Fruit fly (Drosophila melanogaster) whole organism, embryonic: ENCODE measurements around the gene dachs.

Experiments
- Abd-B ChIP-seq: fragments of 200-800 bp; sonication (Bioruptor generic); optimal IDR thresholded peaks from 2 replicates; lab custom pipeline; 2018; ENCODE audit warnings: missing biosample characterization, mild to moderate bottlenecking, missing genetic modification characterization, moderate library complexity
- Bteb2 ChIP-seq: fragments of 200-800 bp; sonication (Bioruptor generic); optimal IDR thresholded peaks from 2 replicates; lab custom pipeline; 2016; ENCODE audit warnings: missing biosample characterization, missing genetic modification characterization
- CG11247 ChIP-seq: fragments of 200-800 bp; sonication (Bioruptor generic); IDR thresholded peaks from 2 replicates; pipeline ENCODE4 v1.3.6; 2022; ENCODE audit warnings: missing biosample characterization, missing genetic modification characterization
- CG11696 ChIP-seq: fragments of 200-800 bp; sonication (Bioruptor generic); IDR thresholded peaks from 2 replicates; pipeline ENCODE4 v1.3.6; 2022; ENCODE audit warnings: missing biosample characterization, missing genetic modification characterization
- CG15601 ChIP-seq: fragments of 200-800 bp; sonication (Bioruptor generic); optimal IDR thresholded peaks from 3 replicates; lab custom pipeline; 2019; ENCODE audit warnings: missing biosample characterization, mild to moderate bottlenecking, missing genetic modification characterization, moderate library complexity
- CG15696 ChIP-seq: fragments of 200-800 bp; sonication (Bioruptor generic); optimal IDR thresholded peaks from 2 replicates; lab custom pipeline; 2019; ENCODE audit warnings: missing biosample characterization, mild to moderate bottlenecking, missing genetic modification characterization, moderate library complexity
- CG17186 ChIP-seq: fragments of 200-800 bp; sonication (Bioruptor generic); optimal IDR thresholded peaks from 3 replicates; lab custom pipeline; 2017; ENCODE audit warnings: missing biosample characterization, missing genetic modification reagents, missing genetic modification characterization
- CG17385 ChIP-seq: fragments of 200-800 bp; sonication (Bioruptor generic); optimal IDR thresholded peaks from 3 replicates; lab custom pipeline; 2018; ENCODE audit warnings: missing biosample characterization, mild to moderate bottlenecking, missing genetic modification characterization
- CG2678 ChIP-seq: fragments of 200-800 bp; sonication (Bioruptor generic); optimal IDR thresholded peaks from 3 replicates; lab custom pipeline; 2019; ENCODE audit warnings: missing biosample characterization, mild to moderate bottlenecking, missing genetic modification characterization, moderate library complexity
- CG3065 ChIP-seq: fragments of 200-800 bp; sonication (Bioruptor generic); optimal IDR thresholded peaks from 2 replicates; lab custom pipeline; 2016; ENCODE audit warnings: missing biosample characterization, missing genetic modification characterization
- CG31224 ChIP-seq: fragments of 200-800 bp; sonication (Bioruptor generic); IDR thresholded peaks from 2 replicates; pipeline ENCODE4 v1.3.6; 2022; ENCODE audit warnings: missing biosample characterization, missing genetic modification characterization
- CG3281 ChIP-seq: fragments of 200-800 bp; sonication (Bioruptor generic); optimal IDR thresholded peaks from 3 replicates; lab custom pipeline; 2017; ENCODE audit warnings: missing biosample characterization, mild to moderate bottlenecking, missing genetic modification characterization
- CG3407 ChIP-seq: fragments of 200-800 bp; sonication (Bioruptor generic); optimal IDR thresholded peaks from 2 replicates; lab custom pipeline; 2018; ENCODE audit warnings: missing biosample characterization, mild to moderate bottlenecking, missing genetic modification characterization
- CG3838 ChIP-seq: fragments of 200-800 bp; sonication (Bioruptor generic); optimal IDR thresholded peaks from 3 replicates; lab custom pipeline; 2016; ENCODE audit warnings: missing biosample characterization, missing genetic modification characterization
- CG42726 ChIP-seq: fragments of 200-800 bp; sonication (Bioruptor generic); IDR thresholded peaks from 2 replicates; pipeline ENCODE4 v1.3.6; 2022; ENCODE audit warnings: missing biosample characterization, missing genetic modification characterization; ENCODE audit not compliant: partially characterized antibody
- CG5953 ChIP-seq: fragments of 200-800 bp; sonication (Bioruptor generic); IDR thresholded peaks from 2 replicates; pipeline ENCODE4 v1.3.6; 2022; ENCODE audit warnings: missing biosample characterization, missing genetic modification characterization
- CG7357 ChIP-seq: fragments of 200-800 bp; sonication (Bioruptor generic); IDR thresholded peaks from 3 replicates; pipeline ENCODE4 v1.3.6; 2022; ENCODE audit warnings: missing biosample characterization, missing genetic modification characterization
- CG7556 ChIP-seq: fragments of 200-800 bp; sonication (Bioruptor generic); optimal IDR thresholded peaks from 2 replicates; lab custom pipeline; 2017; ENCODE audit warnings: missing biosample characterization, mild to moderate bottlenecking, missing genetic modification characterization
- CG7786 ChIP-seq: fragments of 200-800 bp; sonication (Bioruptor generic); optimal IDR thresholded peaks from 2 replicates; lab custom pipeline; 2016; ENCODE audit warnings: missing biosample characterization, missing genetic modification characterization
- CG7928 ChIP-seq: fragments of 200-800 bp; sonication (Bioruptor generic); optimal IDR thresholded peaks from 2 replicates; lab custom pipeline; 2017; ENCODE audit warnings: missing biosample characterization, mild to moderate bottlenecking, missing genetic modification characterization
- CG8765 ChIP-seq: fragments of 200-800 bp; sonication (Bioruptor generic); IDR thresholded peaks from 2 replicates; pipeline ENCODE4 v1.3.6; 2022; ENCODE audit warnings: missing biosample characterization, missing genetic modification characterization
- Ets97D ChIP-seq: fragments of 200-800 bp; sonication (Bioruptor generic); optimal IDR thresholded peaks from 3 replicates; lab custom pipeline; 2016; ENCODE audit warnings: missing biosample characterization, missing genetic modification characterization
- HHEX ChIP-seq: fragments of 200-800 bp; sonication (Bioruptor generic); optimal IDR thresholded peaks from 3 replicates; lab custom pipeline; 2017; ENCODE audit warnings: missing biosample characterization, mild to moderate bottlenecking, missing genetic modification characterization, missing genetic modification reagents
- HLH4C ChIP-seq: fragments of 200-800 bp; sonication (Bioruptor generic); IDR thresholded peaks from 3 replicates; pipeline ENCODE4 v1.3.6; 2022; ENCODE audit warnings: missing biosample characterization, missing genetic modification characterization; ENCODE audit not compliant: partially characterized antibody
- Max ChIP-seq: fragments of 200-800 bp; sonication (Bioruptor generic); optimal IDR thresholded peaks from 2 replicates; lab custom pipeline; 2016; ENCODE audit warnings: missing biosample characterization, mild to moderate bottlenecking, missing genetic modification characterization
- NC2β ChIP-seq: fragments of 200-800 bp; sonication (Bioruptor generic); optimal IDR thresholded peaks from 2 replicates; lab custom pipeline; 2016; ENCODE audit warnings: missing biosample characterization, missing genetic modification characterization
- Opbp ChIP-seq: fragments of 200-800 bp; sonication (Bioruptor generic); IDR thresholded peaks from 3 replicates; pipeline ENCODE4 v1.3.6; 2022; ENCODE audit warnings: missing biosample characterization, missing genetic modification characterization; ENCODE audit not compliant: partially characterized antibody
- Pdp1 ChIP-seq, 2 experiments: fragments of 200-800 bp; sonication (Bioruptor generic); optimal IDR thresholded peaks; 3 replicates each; lab custom pipeline; 2016; ENCODE audit warnings: missing biosample characterization in 2 of 2, missing genetic modification characterization in 2 of 2, mild to moderate bottlenecking in 1 of 2, moderate library complexity in 1 of 2
- Six4 ChIP-seq: fragments of 200-800 bp; sonication (Bioruptor generic); optimal IDR thresholded peaks from 2 replicates; lab custom pipeline; 2016; ENCODE audit warnings: missing biosample characterization, missing genetic modification characterization
- aop ChIP-seq: fragments of 200-800 bp; sonication (Bioruptor generic); IDR thresholded peaks from 2 replicates; pipeline ENCODE4 v1.3.6; 2022; ENCODE audit warnings: missing biosample characterization, missing genetic modification characterization
- bab2 ChIP-seq: fragments of 200-800 bp; sonication (Bioruptor generic); optimal IDR thresholded peaks from 2 replicates; lab custom pipeline; 2016; ENCODE audit warnings: missing biosample characterization, missing genetic modification characterization
- bbx ChIP-seq: fragments of 200-800 bp; sonication (Bioruptor generic); IDR thresholded peaks from 2 replicates; pipeline ENCODE4 v1.3.6; 2022; ENCODE audit warnings: missing biosample characterization, missing genetic modification characterization; ENCODE audit not compliant: partially characterized antibody
- cato ChIP-seq: fragments of 200-800 bp; sonication (Bioruptor generic); optimal IDR thresholded peaks from 2 replicates; lab custom pipeline; 2016; ENCODE audit warnings: missing biosample characterization, missing genetic modification characterization, borderline replicate concordance
- ci ChIP-seq: fragments of 200-800 bp; sonication (Bioruptor generic); IDR thresholded peaks from 3 replicates; pipeline ENCODE4 v1.3.6; 2022; ENCODE audit warnings: missing biosample characterization, missing genetic modification characterization
- fd102C ChIP-seq: fragments of 200-800 bp; sonication (Bioruptor generic); optimal IDR thresholded peaks from 2 replicates; lab custom pipeline; 2018; ENCODE audit warnings: missing biosample characterization, mild to moderate bottlenecking, missing genetic modification characterization, moderate library complexity
- gfzf ChIP-seq: fragments of 200-800 bp; sonication (Bioruptor generic); optimal IDR thresholded peaks from 2 replicates; lab custom pipeline; 2016; ENCODE audit warnings: missing biosample characterization, mild to moderate bottlenecking, missing genetic modification characterization, moderate library complexity
- hkb ChIP-seq, 2 experiments: fragments of 200-800 bp in 1 of 2; fragments of >200 bp in 1 of 2; sonication (Bioruptor generic) in 1 of 2; IDR thresholded peaks in 1 of 2; optimal IDR thresholded peaks in 1 of 2; 2 replicates each; pipeline versions ENCODE4 v1.3.6 to Lab custom; 2017 to 2022; ENCODE audit warnings: missing biosample characterization in 1 of 2, missing genetic modification characterization in 1 of 2
- mld ChIP-seq: fragments of 200-800 bp; sonication (Bioruptor generic); IDR thresholded peaks from 3 replicates; pipeline ENCODE4 v1.3.6; 2022; ENCODE audit warnings: missing biosample characterization, missing genetic modification characterization; ENCODE audit not compliant: partially characterized antibody
- nmo ChIP-seq: fragments of 200-800 bp; sonication (Bioruptor generic); optimal IDR thresholded peaks from 2 replicates; lab custom pipeline; 2018; ENCODE audit warnings: missing biosample characterization, mild to moderate bottlenecking, missing genetic modification characterization, moderate library complexity
- nom ChIP-seq: fragments of 200-800 bp; sonication (Bioruptor generic); optimal IDR thresholded peaks from 2 replicates; lab custom pipeline; 2017; ENCODE audit warnings: missing biosample characterization, missing genetic modification characterization, mild to moderate bottlenecking, moderate library complexity, missing genetic modification reagents
- onecut ChIP-seq: fragments of 200-800 bp; sonication (Bioruptor generic); IDR thresholded peaks from 2 replicates; pipeline ENCODE4 v1.3.6; 2022; ENCODE audit warnings: missing biosample characterization, missing genetic modification characterization
- pan ChIP-seq, 4 experiments: fragments of >200 bp in 3 of 4; fragments of 200-800 bp in 1 of 4; sonication (Bioruptor generic) in 1 of 4; optimal IDR thresholded peaks in 3 of 4; IDR thresholded peaks in 1 of 4; 2 replicates each; pipeline versions ENCODE4 v1.3.6 to Lab custom; 2017 to 2022; ENCODE audit warnings: missing biosample characterization in 2 of 4, missing genetic modification characterization in 2 of 4, mixed read lengths in 1 of 4
- pros ChIP-seq: fragments of 200-800 bp; sonication (Bioruptor generic); optimal IDR thresholded peaks from 3 replicates; lab custom pipeline; 2019; ENCODE audit warnings: missing biosample characterization, mild to moderate bottlenecking, missing genetic modification characterization, moderate library complexity
- pum ChIP-seq: fragments of 200-800 bp; sonication (Bioruptor generic); optimal IDR thresholded peaks from 2 replicates; lab custom pipeline; 2016; ENCODE audit warnings: missing biosample characterization, missing genetic modification characterization
- rib ChIP-seq: fragments of 200-800 bp; sonication (Bioruptor generic); IDR thresholded peaks from 2 replicates; pipeline ENCODE4 v1.3.6; 2022; ENCODE audit warnings: missing biosample characterization, missing genetic modification characterization
- slou ChIP-seq: fragments of 200-800 bp; sonication (Bioruptor generic); optimal IDR thresholded peaks from 3 replicates; lab custom pipeline; 2016; ENCODE audit warnings: missing biosample characterization, missing genetic modification characterization
- tgo ChIP-seq: fragments of 200-800 bp; sonication (Bioruptor generic); IDR thresholded peaks from 3 replicates; pipeline ENCODE4 v1.3.6; 2022; ENCODE audit warnings: missing biosample characterization, missing genetic modification characterization

The dachs gene

dm6 chr2L:8534515-8535295, 68.1 kb downstream of the dachs start (continued):
- TF ChIP-seq aop (GFP tag; lab: Robert Waterston, UW): peak; percentile 91
- peak; percentile 87 for TF ChIP-seq NC2β (GFP tag; lab: Kevin White, UChicago)
- peak; percentile 96 for TF ChIP-seq Abd-B (GFP tag; lab: Kevin White, UChicago)
- peak; percentile 94 for TF ChIP-seq Max (GFP tag; lab: Kevin White, UChicago)
- peak; percentile 89 for TF ChIP-seq CG7357 (GFP tag; lab: Robert Waterston, UW)
- TF ChIP-seq CG3407 (GFP tag; lab: Kevin White, UChicago): peak; percentile 93
- TF ChIP-seq CG2678 (tag; lab: Kevin White, UChicago): peak; percentile 97
- peak; percentile 6 for TF ChIP-seq fd102C (GFP tag; lab: Kevin White, UChicago)
- TF ChIP-seq ci: peak; percentile 96
- peak; percentile 90 for TF ChIP-seq cato (GFP tag; lab: Kevin White, UChicago)
- peak; percentile 79 for TF ChIP-seq CG15696 (tag; lab: Kevin White, UChicago)
- peak; percentile 79 for TF ChIP-seq CG11247 (GFP tag; lab: Robert Waterston, UW)
- TF ChIP-seq CG17385 (GFP tag; lab: Kevin White, UChicago): peak; percentile 92
- no peak for TF ChIP-seq gfzf (GFP tag; lab: Kevin White, UChicago)
- TF ChIP-seq Six4 (GFP tag; lab: Kevin White, UChicago): peak; percentile 88
- TF ChIP-seq CG17186 (GFP tag; lab: Kevin White, UChicago): peak; percentile 94
- peak; percentile 82 for TF ChIP-seq CG3065 (GFP tag; lab: Kevin White, UChicago)
- TF ChIP-seq CG5953 (GFP tag; lab: Robert Waterston, UW): peak; percentile 93
- TF ChIP-seq CG3838 (GFP tag; lab: Kevin White, UChicago): peak; percentile 84
- TF ChIP-seq mld (GFP tag; lab: Robert Waterston, UW): no peak
- peak; percentile 90 for TF ChIP-seq CG3281 (GFP tag; lab: Kevin White, UChicago)
- TF ChIP-seq HHEX (GFP tag; lab: Kevin White, UChicago): peak; percentile 93
- no peak for TF ChIP-seq pan (optimal IDR thresholded peaks at IDR 0.05; lab: Kevin White, UChicago)
- peak in 1 of 2 experiments; percentile 96 for TF ChIP-seq pan (GFP tag; optimal IDR thresholded peaks at IDR 0.05 in 1 of 2, IDR thresholded peaks at IDR 0.05 in 1 of 2)
- TF ChIP-seq bbx (GFP tag; lab: Robert Waterston, UW): no peak; the same call in 1 of the 2 replicates
- 0 out of 3 replicates have a peak, but pooled peaks have one; percentile 54 for TF ChIP-seq HLH4C (GFP tag; lab: Robert Waterston, UW)
- no peak for TF ChIP-seq Opbp (GFP tag; lab: Robert Waterston, UW)
- TF ChIP-seq tgo (GFP tag; lab: Robert Waterston, UW): peak; percentile 94
- TF ChIP-seq CG7556 (GFP tag; lab: Kevin White, UChicago): peak; percentile 76
- no peak for TF ChIP-seq CG42726 (GFP tag; lab: Robert Waterston, UW)
- TF ChIP-seq pros (GFP tag; lab: Kevin White, UChicago): peak; percentile 28
- TF ChIP-seq bab2 (GFP tag; lab: Kevin White, UChicago): peak; percentile 83
- peak; percentile 25; the same call in 1 of the 2 replicates for TF ChIP-seq rib (GFP tag; lab: Robert Waterston, UW)
- TF ChIP-seq pum (GFP tag; lab: Kevin White, UChicago): peak; percentile 85
- peak; percentile 46 for TF ChIP-seq Bteb2 (GFP tag; lab: Kevin White, UChicago)
- TF ChIP-seq CG31224: peak; percentile 62
- peak; percentile 96 for TF ChIP-seq CG15601 (tag; lab: Kevin White, UChicago)
- peak; percentile 83 to 87 for TF ChIP-seq Pdp1 (GFP tag; optimal IDR thresholded peaks at IDR 0.05; lab: Kevin White, UChicago)
- TF ChIP-seq CG7928 (GFP tag; lab: Kevin White, UChicago): peak; percentile 51
- peak; percentile 75 for TF ChIP-seq CG11696 (GFP tag; lab: Robert Waterston, UW)
- peak; percentile 92 for TF ChIP-seq onecut (GFP tag; lab: Robert Waterston, UW)
- TF ChIP-seq nom (GFP tag; lab: Kevin White, UChicago): peak; percentile 92
- peak; percentile 73 for TF ChIP-seq CG8765
- TF ChIP-seq nmo (GFP tag; lab: Kevin White, UChicago): peak; percentile 98
- TF ChIP-seq hkb (optimal IDR thresholded peaks at IDR 0.05; lab: Kevin White, UChicago): no peak
- TF ChIP-seq hkb (GFP tag; IDR thresholded peaks at IDR 0.05; lab: Robert Waterston, UW): peak; percentile 98
- peak; percentile 55 for TF ChIP-seq Ets97D (GFP tag; lab: Kevin White, UChicago)
- peak; percentile 36 for TF ChIP-seq CG7786 (GFP tag; lab: Kevin White, UChicago)
- peak; percentile 69 for TF ChIP-seq slou
